Fruit fly (Drosophila melanogaster): Measurements from ENCODE around the gene CG14085.

- TF ChIP-seq CTCF (optimal IDR thresholded peaks at IDR 0.05) (no peak), CG8478 (optimal IDR thresholded peaks at IDR 0.05) (no peak)
Observed at dm6 chr3L:19291465-19292413, 22.6 kb downstream of the CG14085 start.
